In genomic region chrX:19637434-19638327, dm6 we compare ENCODE assay signal across 6 fruit fly cellular contexts.
TF ChIP-seq lines count a peak whose summit lies in the region.

No protein-coding gene starts in this region.

- TF ChIP-seq CTCF in whole organism, embryonic (GFP tag; optimal IDR thresholded peaks at IDR 0.05; lab: Kevin White, UChicago) = no peak

TF ChIP-seq in whole organism, 6 proteins besides CTCF, POLR2A, EP300 and RAD21:
- TF ChIP-seq psq (optimal IDR thresholded peaks at IDR 0.05; lab: Kevin White, UChicago) (no peak), CG8478 (optimal IDR thresholded peaks at IDR 0.05; lab: Kevin White, UChicago) (peak; percentile 73)

TF ChIP-seq in whole organism, adult, 20 proteins besides CTCF, POLR2A, EP300 and RAD21:
- peak; percentile 26 for TF ChIP-seq CG7101 (tag; optimal IDR thresholded peaks at IDR 0.05; lab: Kevin White, UChicago)
- TF ChIP-seq tj (GFP tag; optimal IDR thresholded peaks at IDR 0.05; lab: Kevin White, UChicago) = peak; percentile 26
- no peak for TF ChIP-seq CG11617 (GFP tag; optimal IDR thresholded peaks at IDR 0.05; lab: Kevin White, UChicago)
- no peak for TF ChIP-seq kay (GFP tag; lab: Kevin White, UChicago; ENCODE audit: borderline replicate concordance)
- TF ChIP-seq CG1620 (GFP tag; optimal IDR thresholded peaks at IDR 0.05; lab: Kevin White, UChicago) = no peak
- TF ChIP-seq CG12768 (GFP tag; optimal IDR thresholded peaks at IDR 0.05; lab: Kevin White, UChicago) = no peak
- TF ChIP-seq bab1 (GFP tag; optimal IDR thresholded peaks at IDR 0.05; lab: Kevin White, UChicago) = peak; percentile 48
- TF ChIP-seq Clk (GFP tag; optimal IDR thresholded peaks at IDR 0.05; lab: Kevin White, UChicago) = no peak
- peak; percentile 4 for TF ChIP-seq Mnt (GFP tag; optimal IDR thresholded peaks at IDR 0.05; lab: Kevin White, UChicago)
- TF ChIP-seq pad (GFP tag; optimal IDR thresholded peaks at IDR 0.05; lab: Kevin White, UChicago) = peak; percentile 96

TF ChIP-seq in whole organism, embryonic, 481 proteins besides CTCF, POLR2A, EP300 and RAD21 (continues in another document):
- no peak for TF ChIP-seq gsb (GFP tag; IDR thresholded peaks at IDR 0.05; lab: Robert Waterston, UW)
- TF ChIP-seq CG10147 (GFP tag; optimal IDR thresholded peaks at IDR 0.05; lab: Kevin White, UChicago) = no peak
- TF ChIP-seq Dbx (GFP tag; IDR thresholded peaks at IDR 0.05; lab: Robert Waterston, UW) = no peak
- peak; percentile 4 for TF ChIP-seq sens (GFP tag; lab: Kevin White, UChicago)
- peak; percentile 93 for TF ChIP-seq CG17385 (GFP tag; optimal IDR thresholded peaks at IDR 0.05; lab: Kevin White, UChicago)
- TF ChIP-seq CG18476 (GFP tag; optimal IDR thresholded peaks at IDR 0.05; lab: Kevin White, UChicago) = no peak
- peak; percentile 77 for TF ChIP-seq Adf1 (GFP tag; IDR thresholded peaks at IDR 0.05; lab: Robert Waterston, UW)
- 0 out of 3 replicates have a peak, but pooled peaks have one; percentile 6 for TF ChIP-seq CG6175 (GFP tag; IDR thresholded peaks at IDR 0.05; lab: Robert Waterston, UW)
- TF ChIP-seq rib (GFP tag; IDR thresholded peaks at IDR 0.05; lab: Robert Waterston, UW) = peak; percentile 34; the same call in 1 of the 2 replicates
- TF ChIP-seq Blimp-1 (GFP tag; optimal IDR thresholded peaks at IDR 0.05; lab: Kevin White, UChicago) = no peak
- TF ChIP-seq lola (GFP tag; optimal IDR thresholded peaks at IDR 0.05; lab: Kevin White, UChicago) = peak in 1 of 3 experiments; percentile 80
- no peak for TF ChIP-seq sob (GFP tag; IDR thresholded peaks at IDR 0.05; lab: Robert Waterston, UW)
- peak; percentile 57 for TF ChIP-seq HLHmδ (GFP tag; optimal IDR thresholded peaks at IDR 0.05; lab: Kevin White, UChicago)
- TF ChIP-seq Drgx (GFP tag; IDR thresholded peaks at IDR 0.05; lab: Robert Waterston, UW) = 0 out of 2 replicates have a peak, but pooled peaks have one; percentile 11
- TF ChIP-seq CG34376 (GFP tag; optimal IDR thresholded peaks at IDR 0.05; lab: Kevin White, UChicago) = peak; percentile 47
- TF ChIP-seq CG12942 (GFP tag; optimal IDR thresholded peaks at IDR 0.05; lab: Kevin White, UChicago) = no peak
- peak; percentile 79 for TF ChIP-seq Med (GFP tag; lab: Kevin White, UChicago)
- 0 out of 3 replicates have a peak, but pooled peaks have one; percentile 21 for TF ChIP-seq CG34224 (GFP tag; IDR thresholded peaks at IDR 0.05; lab: Robert Waterston, UW; ENCODE audit: partially characterized antibody)
- TF ChIP-seq tll (GFP tag; optimal IDR thresholded peaks at IDR 0.05; lab: Kevin White, UChicago) = no peak

TF ChIP-seq in whole organism, prepupa, 60 proteins besides CTCF, POLR2A, EP300 and RAD21 (continues in another document):
- peak in 1 of 2 experiments; percentile 1 for TF ChIP-seq ss (GFP tag; optimal IDR thresholded peaks at IDR 0.05; lab: Kevin White, UChicago)
- TF ChIP-seq cyc (GFP tag; optimal IDR thresholded peaks at IDR 0.05; lab: Kevin White, UChicago) = no peak
- peak; percentile 16; the same call in 1 of the 3 replicates for TF ChIP-seq CG6163 (GFP tag; IDR thresholded peaks at IDR 0.05; lab: Robert Waterston, UW)
- TF ChIP-seq Eip93F (GFP tag; optimal IDR thresholded peaks at IDR 0.05; lab: Kevin White, UChicago) = no peak
- peak; percentile 14 for TF ChIP-seq net (GFP tag; optimal IDR thresholded peaks at IDR 0.05; lab: Kevin White, UChicago)
- TF ChIP-seq Eip78C (GFP tag; lab: Kevin White, UChicago) = peak; percentile 59
- no peak for TF ChIP-seq CG34406 (GFP tag; optimal IDR thresholded peaks at IDR 0.05; lab: Kevin White, UChicago)
- no peak for TF ChIP-seq lz (GFP tag; optimal IDR thresholded peaks at IDR 0.05; lab: Kevin White, UChicago)
- TF ChIP-seq Ets21C (GFP tag; optimal IDR thresholded peaks at IDR 0.05; lab: Kevin White, UChicago) = no peak
- no peak for TF ChIP-seq CG11902 (GFP tag; optimal IDR thresholded peaks at IDR 0.05; lab: Kevin White, UChicago)
- peak; percentile 19 for TF ChIP-seq Eip75B (GFP tag; optimal IDR thresholded peaks at IDR 0.05; lab: Kevin White, UChicago)
- no peak for TF ChIP-seq CG3919 (GFP tag; optimal IDR thresholded peaks at IDR 0.05; lab: Kevin White, UChicago)
- peak; percentile 30 for TF ChIP-seq CG16779 (tag; optimal IDR thresholded peaks at IDR 0.05; lab: Kevin White, UChicago)
- TF ChIP-seq Sox15 (GFP tag; optimal IDR thresholded peaks at IDR 0.05; lab: Kevin White, UChicago) = no peak
- TF ChIP-seq CG8632 (GFP tag; optimal IDR thresholded peaks at IDR 0.05; lab: Kevin White, UChicago) = no peak
- no peak for TF ChIP-seq CG11294 (GFP tag; IDR thresholded peaks at IDR 0.05; lab: Robert Waterston, UW)
- no peak for TF ChIP-seq dsx (GFP tag; optimal IDR thresholded peaks at IDR 0.05; lab: Kevin White, UChicago; ENCODE audit: poor library complexity, severe bottlenecking)
- peak; percentile 15 for TF ChIP-seq CG6808 (GFP tag; optimal IDR thresholded peaks at IDR 0.05; lab: Kevin White, UChicago)
- no peak for TF ChIP-seq esn (GFP tag; optimal IDR thresholded peaks at IDR 0.05; lab: Kevin White, UChicago)
- TF ChIP-seq eg (GFP tag; IDR thresholded peaks at IDR 0.05; lab: Robert Waterston, UW) = 0 out of 3 replicates have a peak, but pooled peaks have one; percentile 6

TF ChIP-seq in whole organism, pupa, 21 proteins besides CTCF, POLR2A, EP300 and RAD21:
- TF ChIP-seq CG4496 (GFP tag; IDR thresholded peaks at IDR 0.05; lab: Robert Waterston, UW) = 0 out of 3 replicates have a peak, but pooled peaks have one; percentile 24
- TF ChIP-seq D1 (tag; optimal IDR thresholded peaks at IDR 0.05; lab: Kevin White, UChicago) = no peak
- no peak for TF ChIP-seq Ets98B (GFP tag; IDR thresholded peaks at IDR 0.05; lab: Robert Waterston, UW)
- peak; percentile 15; the same call in 1 of the 2 replicates for TF ChIP-seq CG32121 (GFP tag; IDR thresholded peaks at IDR 0.05; lab: Robert Waterston, UW)

TF ChIP-seq in whole organism, wandering third instar larva, 38 proteins besides CTCF, POLR2A, EP300 and RAD21:
- TF ChIP-seq Dif (GFP tag; optimal IDR thresholded peaks at IDR 0.05; lab: Kevin White, UChicago; ENCODE audit: partially characterized antibody) = peak; percentile 15
- no peak for TF ChIP-seq sv (GFP tag; optimal IDR thresholded peaks at IDR 0.05; lab: Kevin White, UChicago)
- peak; percentile 0 for TF ChIP-seq h (GFP tag; optimal IDR thresholded peaks at IDR 0.05; lab: Kevin White, UChicago)
- TF ChIP-seq Abd-B (GFP tag; optimal IDR thresholded peaks at IDR 0.05; lab: Kevin White, UChicago) = peak; percentile 61
- TF ChIP-seq N (GFP tag; optimal IDR thresholded peaks at IDR 0.05; lab: Kevin White, UChicago) = peak; percentile 99
